Fruit fly (Drosophila melanogaster) Kc167 (cell line): Measurements from ENCODE around the gene CG8419.

ENCODE experiments used
- Myc ChIP-seq: fragments of >200 bp; optimal IDR thresholded peaks from 2 replicates; lab custom pipeline; 2017; ENCODE audit warnings: missing external identifiers
- Sin3A ChIP-seq: fragments of >200 bp; optimal IDR thresholded peaks from 2 replicates; lab custom pipeline; 2018; ENCODE audit warnings: missing external identifiers
- h ChIP-seq: fragments of >200 bp; optimal IDR thresholded peaks from 3 replicates; lab custom pipeline; 2018; ENCODE audit warnings: missing external identifiers
- insv ChIP-seq: fragments of >200 bp; optimal IDR thresholded peaks from 3 replicates; lab custom pipeline; 2018; ENCODE audit warnings: missing external identifiers
- psq ChIP-seq: fragments of >200 bp; optimal IDR thresholded peaks from 2 replicates; lab custom pipeline; 2017; ENCODE audit warnings: missing external identifiers
- ttk ChIP-seq: sonication (Bioruptor generic); optimal IDR thresholded peaks from 2 replicates; lab custom pipeline; 2017; ENCODE audit warnings: missing external identifiers

The CG8419 gene

dm6 chr2L:8233571-8233970 is 27.6 kb downstream of the CG8419 start:
- TF ChIP-seq psq, result no peak
- TF ChIP-seq ttk (lab: Kevin White, UChicago), result no peak
- no peak for TF ChIP-seq insv (lab: Kevin White, UChicago)
- no peak for TF ChIP-seq Sin3A
- TF ChIP-seq h (lab: Kevin White, UChicago), result no peak
- no peak for TF ChIP-seq Myc

dm6 chr2L:8239032-8239650 is 33.2 kb downstream of the CG8419 start:
- TF ChIP-seq ttk (lab: Kevin White, UChicago) (no peak), Myc (no peak), Sin3A (no peak)

- TF ChIP-seq ttk (lab: Kevin White, UChicago), result no peak
- no peak for TF ChIP-seq psq
- no peak for TF ChIP-seq Myc
Measured at dm6 chr2L:8239712-8240245, 33.8 kb downstream of the CG8419 start, which contains the start of gene Pvr. TSS of gene Pvr (minus strand) at chr2L:8239878.

dm6 chr2L:8241700-8242099 is 35.7 kb downstream of the CG8419 start, which contains the start of gene Spn28F:
TSS of gene Spn28F (minus strand) at chr2L:8241800.
- no peak for TF ChIP-seq insv (lab: Kevin White, UChicago)
- TF ChIP-seq ttk (lab: Kevin White, UChicago), result no peak
- TF ChIP-seq psq, result no peak
- no peak for TF ChIP-seq Myc
- TF ChIP-seq Sin3A, result no peak
- no peak for TF ChIP-seq h (lab: Kevin White, UChicago)

- no peak for TF ChIP-seq ttk (lab: Kevin White, UChicago)
Measured at dm6 chr2L:8242186-8242585, 36.2 kb downstream of the CG8419 start, which contains the start of gene CG14277. TSS of gene CG14277 (plus strand) at chr2L:8242486.

dm6 chr2L:8243903-8244302 is 37.9 kb downstream of the CG8419 start, which contains the start of gene CG43057:
TSS of gene CG43057 (minus strand) at chr2L:8244003.
- no peak for TF ChIP-seq insv (lab: Kevin White, UChicago)
- no peak for TF ChIP-seq ttk (lab: Kevin White, UChicago)
- no peak for TF ChIP-seq psq
- TF ChIP-seq h (lab: Kevin White, UChicago), result no peak
- no peak for TF ChIP-seq Myc
- no peak for TF ChIP-seq Sin3A

dm6 chr2L:8255406-8255805 is 49.4 kb downstream of the CG8419 start:
- TF ChIP-seq ttk (lab: Kevin White, UChicago), result no peak
- no peak for TF ChIP-seq Myc
- no peak for TF ChIP-seq Sin3A
- no peak for TF ChIP-seq psq
- no peak for TF ChIP-seq h (lab: Kevin White, UChicago)
- TF ChIP-seq insv (lab: Kevin White, UChicago), result no peak

dm6 chr2L:8257401-8258266 is 51.7 kb downstream of the CG8419 start, which contains the start of gene CG8086:
TSS of gene CG8086 (minus strand) at chr2L:8257502.
- no peak for TF ChIP-seq h (lab: Kevin White, UChicago)
- TF ChIP-seq ttk (lab: Kevin White, UChicago), result no peak
- no peak for TF ChIP-seq Sin3A
- TF ChIP-seq psq, result no peak
